Worm (Caenorhabditis elegans): ENCODE measurements around the gene ins-32.

DNA sequence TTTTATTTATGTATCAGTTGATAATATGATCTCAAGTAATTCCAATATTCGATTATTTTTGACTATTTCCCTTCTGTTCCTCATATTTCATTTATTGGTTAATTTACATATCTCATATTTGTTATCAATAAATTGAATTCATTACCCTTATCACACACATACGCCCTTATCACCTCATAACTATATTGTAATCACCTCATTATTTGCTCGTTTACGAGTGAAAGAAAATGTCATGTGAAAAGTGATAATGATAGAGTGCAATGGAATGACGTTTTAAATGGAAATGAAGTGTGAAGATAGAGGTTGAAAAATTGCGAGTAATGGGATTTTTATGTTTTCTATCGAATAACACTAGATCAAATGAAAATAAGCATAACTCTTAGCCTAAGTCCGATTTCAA, 16.6 kb downstream of the ins-32 start:
- TF ChIP-seq K02D7.2 (tag; optimal IDR thresholded peaks at IDR 0.05) (no peak), ceh-34 (tag; optimal IDR thresholded peaks at IDR 0.05) (no peak)
